Fruit fly (Drosophila melanogaster): ENCODE measurements around the gene chp.

The chp gene

DNA sequence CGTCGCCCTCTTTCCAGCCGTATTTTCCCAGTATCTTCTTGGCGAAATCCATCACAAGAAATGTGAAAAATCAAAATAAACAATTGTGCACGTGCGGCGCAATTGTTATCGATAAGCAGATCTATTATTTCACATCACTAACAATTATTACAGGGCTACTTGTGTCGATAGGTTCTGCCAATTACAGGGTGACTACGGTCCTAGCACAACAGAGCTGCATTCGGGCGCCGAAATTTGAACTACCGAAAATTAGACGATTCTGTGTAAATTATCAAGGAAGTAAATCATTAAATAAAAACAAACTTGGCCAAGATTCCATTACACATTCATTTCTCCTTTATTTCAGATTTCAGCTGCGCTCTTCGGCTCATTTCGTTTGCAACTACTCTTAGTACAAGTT lies 5.3 kb upstream of the chp start, which contains the start of gene CG15561 (continued):
- no peak for TF ChIP-seq CG12299 (tag; optimal IDR thresholded peaks at IDR 0.05)
- no peak for TF ChIP-seq CG8478 (optimal IDR thresholded peaks at IDR 0.05)
- no peak for TF ChIP-seq schlank (tag; optimal IDR thresholded peaks at IDR 0.05)
- peak; percentile 80 for TF ChIP-seq cad (GFP tag; optimal IDR thresholded peaks at IDR 0.05)
- no peak for TF ChIP-seq CG10274 (GFP tag; optimal IDR thresholded peaks at IDR 0.05)
- TF ChIP-seq CrebB (tag; optimal IDR thresholded peaks at IDR 0.05), result peak; percentile 64
- peak; percentile 43 for TF ChIP-seq her (GFP tag; optimal IDR thresholded peaks at IDR 0.05)
- TF ChIP-seq CG31441 (GFP tag; IDR thresholded peaks at IDR 0.05), result no peak
- TF ChIP-seq ftz-f1 (GFP tag; optimal IDR thresholded peaks at IDR 0.05), result peak; percentile 18
- peak; percentile 31 for TF ChIP-seq Sin3A (optimal IDR thresholded peaks at IDR 0.05)
- no peak for TF ChIP-seq CG6683 (GFP tag; optimal IDR thresholded peaks at IDR 0.05)
- no peak for TF ChIP-seq CG6175 (GFP tag; IDR thresholded peaks at IDR 0.05)
- no peak for TF ChIP-seq jing (GFP tag; optimal IDR thresholded peaks at IDR 0.05)
- no peak for TF ChIP-seq odd (GFP tag; optimal IDR thresholded peaks at IDR 0.05)
- TF ChIP-seq CG6272 (GFP tag; IDR thresholded peaks at IDR 0.05), result no peak
- peak; percentile 51 for TF ChIP-seq CG14710 (tag; optimal IDR thresholded peaks at IDR 0.05)
- TF ChIP-seq bcd (GFP tag; optimal IDR thresholded peaks at IDR 0.05), result peak; percentile 50
- TF ChIP-seq amos (GFP tag; IDR thresholded peaks at IDR 0.05; ENCODE audit: partially characterized antibody), result no peak
- TF ChIP-seq crol (GFP tag; IDR thresholded peaks at IDR 0.05), result no peak
- peak; percentile 7 for TF ChIP-seq org-1 (GFP tag; optimal IDR thresholded peaks at IDR 0.05)
- TF ChIP-seq sens (GFP tag), result peak; percentile 82
- TF ChIP-seq peb (GFP tag; IDR thresholded peaks at IDR 0.05), result no peak
- TF ChIP-seq nau (GFP tag; optimal IDR thresholded peaks at IDR 0.05), result no peak
- TF ChIP-seq CG3847 (GFP tag; IDR thresholded peaks at IDR 0.05), result no peak
- TF ChIP-seq CG9797 (GFP tag; optimal IDR thresholded peaks at IDR 0.05), result peak; percentile 50
- TF ChIP-seq CG10267 (tag; optimal IDR thresholded peaks at IDR 0.05), result peak; percentile 49
- peak in 1 of 2 experiments; percentile 31 for TF ChIP-seq insv (GFP tag; optimal IDR thresholded peaks at IDR 0.05)
- TF ChIP-seq CG4707 (GFP tag; optimal IDR thresholded peaks at IDR 0.05), result no peak
- no peak for TF ChIP-seq CG32772 (GFP tag; IDR thresholded peaks at IDR 0.05)
- peak; percentile 64 for TF ChIP-seq mirr (GFP tag; optimal IDR thresholded peaks at IDR 0.05)
- TF ChIP-seq D19B (GFP tag; optimal IDR thresholded peaks at IDR 0.05), result peak; percentile 7
- peak; percentile 43 for TF ChIP-seq zen (tag; optimal IDR thresholded peaks at IDR 0.05)
- peak in 1 of 2 experiments; percentile 48 for TF ChIP-seq Pdp1 (GFP tag; optimal IDR thresholded peaks at IDR 0.05)
- peak; percentile 0 for TF ChIP-seq HmgD (GFP tag; optimal IDR thresholded peaks at IDR 0.05)
- TF ChIP-seq CG8388 (GFP tag; optimal IDR thresholded peaks at IDR 0.05), result no peak
- TF ChIP-seq vnd (GFP tag; IDR thresholded peaks at IDR 0.05; ENCODE audit: partially characterized antibody), result no peak
- no peak for TF ChIP-seq en (GFP tag; optimal IDR thresholded peaks at IDR 0.05)
- TF ChIP-seq gt (GFP tag; IDR thresholded peaks at IDR 0.05), result no peak
- TF ChIP-seq inv (GFP tag; IDR thresholded peaks at IDR 0.05; ENCODE audit: partially characterized antibody), result no peak
- TF ChIP-seq knrl (GFP tag; IDR thresholded peaks at IDR 0.05; ENCODE audit: partially characterized antibody), result no peak
- TF ChIP-seq Gsc (GFP tag; IDR thresholded peaks at IDR 0.05), result no peak
- no peak for TF ChIP-seq run (tag; optimal IDR thresholded peaks at IDR 0.05)
- TF ChIP-seq TFAM (GFP tag; optimal IDR thresholded peaks at IDR 0.05), result no peak
- TF ChIP-seq gcm2 (GFP tag; optimal IDR thresholded peaks at IDR 0.05), result no peak
- TF ChIP-seq E2f2 (GFP tag; IDR thresholded peaks at IDR 0.05), result no peak
- TF ChIP-seq exex (tag; optimal IDR thresholded peaks at IDR 0.05), result no peak
- no peak for TF ChIP-seq Eip74EF (GFP tag; optimal IDR thresholded peaks at IDR 0.05)
- no peak for TF ChIP-seq CG14014 (GFP tag; IDR thresholded peaks at IDR 0.05)
- TF ChIP-seq CG2116 (GFP tag; optimal IDR thresholded peaks at IDR 0.05), result peak; percentile 99
- TF ChIP-seq Adf1 (GFP tag; IDR thresholded peaks at IDR 0.05), result no peak
- TF ChIP-seq CG30403 (GFP tag; optimal IDR thresholded peaks at IDR 0.05), result peak; percentile 44
- no peak for TF ChIP-seq CG11696 (GFP tag; IDR thresholded peaks at IDR 0.05)

All from whole organism, embryonic.